Worm (Caenorhabditis elegans) whole organism, L2 larva: ENCODE data around the gene cyp-34A6.

ENCODE experiments used
- C34F6.9 ChIP-seq: fragments of 150-350 bp; optimal IDR thresholded peaks from 2 replicates; lab custom pipeline; 2014; ENCODE audit warnings: missing biosample characterization, missing genetic modification characterization
- F13H6.1 ChIP-seq: sonication (generic microtip); optimal IDR thresholded peaks from 2 replicates; lab custom pipeline; 2016; ENCODE audit warnings: missing genetic modification characterization, missing compliant biosample characterization
- R02D3.7 ChIP-seq: fragments of 150-350 bp; optimal IDR thresholded peaks from 2 replicates; lab custom pipeline; 2014; ENCODE audit warnings: missing biosample characterization, missing genetic modification characterization
- ZK546.5 ChIP-seq: sonication (generic microtip); optimal IDR thresholded peaks from 2 replicates; lab custom pipeline; 2017; ENCODE audit warnings: missing biosample characterization, missing genetic modification characterization
- alr-1 ChIP-seq: fragments of 150-350 bp; optimal IDR thresholded peaks from 2 replicates; lab custom pipeline; 2014; ENCODE audit warnings: missing biosample characterization, missing genetic modification characterization
- aly-2 ChIP-seq: fragments of 150-350 bp; optimal IDR thresholded peaks from 2 replicates; lab custom pipeline; 2014; ENCODE audit warnings: missing biosample characterization, missing genetic modification characterization
- ama-1 ChIP-seq: fragments of 150-350 bp; optimal IDR thresholded peaks from 2 replicates; lab custom pipeline; 2018; ENCODE audit warnings: inconsistent platforms
- blmp-1 ChIP-seq: sonication (generic microtip); optimal IDR thresholded peaks from 2 replicates; lab custom pipeline; 2017; ENCODE audit warnings: missing genetic modification characterization, mild to moderate bottlenecking, missing compliant biosample characterization, antibody characterized with exemption, moderate library complexity; ENCODE audit not compliant: insufficient read depth
- ceh-16 ChIP-seq: fragments of 150-350 bp; optimal IDR thresholded peaks from 2 replicates; lab custom pipeline; 2014; ENCODE audit warnings: missing biosample characterization, missing genetic modification characterization
- crh-2 ChIP-seq: sonication (generic microtip); optimal IDR thresholded peaks from 2 replicates; lab custom pipeline; 2017; ENCODE audit warnings: missing biosample characterization, missing genetic modification characterization
- egl-27 ChIP-seq: sonication (generic microtip); optimal IDR thresholded peaks from 3 replicates; lab custom pipeline; 2017; ENCODE audit warnings: missing biosample characterization, missing genetic modification reagents, missing genetic modification characterization
- elt-1 ChIP-seq: fragments of 150-350 bp; optimal IDR thresholded peaks from 2 replicates; lab custom pipeline; 2014; ENCODE audit warnings: missing biosample characterization, missing genetic modification characterization
- elt-3 ChIP-seq: sonication (generic microtip); optimal IDR thresholded peaks from 2 replicates; lab custom pipeline; 2017; ENCODE audit warnings: missing biosample characterization, missing genetic modification characterization
- fos-1 ChIP-seq: fragments of 150-350 bp; optimal IDR thresholded peaks from 2 replicates; lab custom pipeline; 2014; ENCODE audit warnings: missing biosample characterization, missing genetic modification characterization
- lin-11 ChIP-seq: fragments of 150-350 bp; sonication (generic microtip); optimal IDR thresholded peaks from 2 replicates; lab custom pipeline; 2014; ENCODE audit warnings: missing biosample characterization, missing genetic modification characterization, inconsistent platforms, mixed read lengths
- lin-39 ChIP-seq: fragments of 150-350 bp; optimal IDR thresholded peaks from 2 replicates; lab custom pipeline; 2014; ENCODE audit warnings: missing biosample characterization, missing genetic modification reagents, missing genetic modification characterization
- lsy-2 ChIP-seq, 2 experiments: fragments of 150-350 bp in 1 of 2; sonication (generic microtip) in 1 of 2; optimal IDR thresholded peaks; 2 replicates each; lab custom pipeline; 2014 to 2017; ENCODE audit warnings: missing biosample characterization in 2 of 2, missing genetic modification characterization in 2 of 2
- mab-5 ChIP-seq: fragments of 150-350 bp; optimal IDR thresholded peaks from 2 replicates; lab custom pipeline; 2014; ENCODE audit warnings: missing biosample characterization, missing genetic modification characterization
- mbf-1 ChIP-seq: sonication (generic microtip); optimal IDR thresholded peaks from 2 replicates; lab custom pipeline; 2017; ENCODE audit warnings: missing biosample characterization, missing genetic modification characterization
- nhr-11 ChIP-seq: fragments of 150-350 bp; optimal IDR thresholded peaks from 2 replicates; lab custom pipeline; 2014; ENCODE audit warnings: missing biosample characterization, missing genetic modification characterization
- nhr-129 ChIP-seq: fragments of 150-350 bp; optimal IDR thresholded peaks from 2 replicates; lab custom pipeline; 2014; ENCODE audit warnings: missing biosample characterization, missing genetic modification characterization
- nhr-21 ChIP-seq: fragments of 150-350 bp; optimal IDR thresholded peaks from 2 replicates; lab custom pipeline; 2014; ENCODE audit warnings: missing biosample characterization, missing genetic modification characterization
- nhr-237 ChIP-seq: fragments of 150-350 bp; optimal IDR thresholded peaks from 2 replicates; lab custom pipeline; 2014; ENCODE audit warnings: missing biosample characterization, missing genetic modification characterization
- nhr-25 ChIP-seq: fragments of 150-350 bp; sonication (generic microtip); optimal IDR thresholded peaks from 3 replicates; lab custom pipeline; 2014; ENCODE audit warnings: missing biosample characterization, missing genetic modification characterization
- nhr-6 ChIP-seq: fragments of 150-350 bp; optimal IDR thresholded peaks from 2 replicates; lab custom pipeline; 2014; ENCODE audit warnings: missing biosample characterization, missing genetic modification characterization
- nhr-77 ChIP-seq: fragments of 150-350 bp; optimal IDR thresholded peaks from 2 replicates; lab custom pipeline; 2014; ENCODE audit warnings: missing biosample characterization, missing genetic modification characterization
- peb-1 ChIP-seq: fragments of 150-350 bp; optimal IDR thresholded peaks from 2 replicates; lab custom pipeline; 2014; ENCODE audit warnings: missing biosample characterization, missing genetic modification characterization
- sem-4 ChIP-seq: fragments of 150-350 bp; optimal IDR thresholded peaks from 2 replicates; lab custom pipeline; 2014; ENCODE audit warnings: missing biosample characterization, missing genetic modification reagents, missing genetic modification characterization
- sma-3 ChIP-seq: sonication (generic microtip); optimal IDR thresholded peaks from 2 replicates; lab custom pipeline; 2016; ENCODE audit warnings: missing genetic modification reagents, missing genetic modification characterization, missing compliant biosample characterization
- sma-9 ChIP-seq, 2 experiments: fragments of 150-350 bp in 1 of 2; sonication (generic microtip) in 1 of 2; optimal IDR thresholded peaks; 2 replicates each; lab custom pipeline; 2014 to 2016; ENCODE audit warnings: missing genetic modification characterization in 2 of 2, mild to moderate bottlenecking in 1 of 2, missing biosample characterization in 1 of 2, missing compliant biosample characterization in 1 of 2, missing genetic modification reagents in 1 of 2, moderate library complexity in 1 of 2
- snpc-4 ChIP-seq: fragments of 150-350 bp; optimal IDR thresholded peaks from 2 replicates; lab custom pipeline; 2014; ENCODE audit warnings: missing biosample characterization, missing genetic modification characterization
- unc-55 ChIP-seq: fragments of 150-350 bp; sonication (generic microtip); optimal IDR thresholded peaks from 3 replicates; lab custom pipeline; 2014; ENCODE audit warnings: missing biosample characterization, missing genetic modification reagents, missing genetic modification characterization
- unc-62 ChIP-seq: fragments of 150-350 bp; optimal IDR thresholded peaks from 2 replicates; lab custom pipeline; 2014; ENCODE audit warnings: missing biosample characterization, missing genetic modification reagents, missing genetic modification characterization
- zag-1 ChIP-seq: fragments of 150-350 bp; optimal IDR thresholded peaks from 2 replicates; lab custom pipeline; 2014; ENCODE audit warnings: missing biosample characterization, missing genetic modification characterization
- ztf-1 ChIP-seq: fragments of 200-800 bp; sonication (Bioruptor generic); conservative IDR thresholded peaks from 2 replicates; pipeline ENCODE4 v1.3.6; 2022; ENCODE audit warnings: missing genetic modification characterization, missing compliant biosample characterization
- ztf-11 ChIP-seq: sonication (generic microtip); optimal IDR thresholded peaks from 2 replicates; lab custom pipeline; 2017; ENCODE audit warnings: missing biosample characterization, missing genetic modification characterization

Gene cyp-34A6

DNA sequence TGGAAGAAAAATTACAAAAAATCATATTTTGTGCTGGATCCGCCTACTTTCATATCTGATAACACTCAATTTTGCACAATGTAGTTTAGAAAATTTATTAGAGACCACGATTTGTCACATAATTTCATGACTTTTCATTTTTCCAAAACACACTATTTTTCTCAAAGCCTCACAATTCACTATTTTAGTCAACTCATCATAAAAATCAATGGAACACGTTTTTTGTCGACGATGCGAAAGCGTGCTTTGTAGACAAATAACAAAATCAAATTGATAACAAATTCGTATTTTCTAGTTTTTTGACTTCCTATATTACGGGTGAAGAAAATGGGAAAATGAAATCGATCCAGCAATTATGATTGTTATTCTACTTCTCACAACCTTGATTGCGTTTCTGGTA, 19.3 kb downstream of the cyp-34A6 start, which contains the start of gene cyp-35B2:
TSS of gene cyp-35B2 (plus strand) at position 301 of the 400 bp plus-strand sequence.
- TF ChIP-seq egl-27 (no peak), sma-9 (GFP tag; optimal IDR thresholded peaks at IDR 0.05; lab: Kevin White, UChicago) (no peak), sma-9 (tag; optimal IDR thresholded peaks at IDR 0.05; lab: Kevin White, UChicago) (no peak), snpc-4 (no peak), unc-55 (GFP tag; lab: Kevin White, UChicago) (no peak), nhr-129 (tag; lab: Kevin White, UChicago) (no peak)

DNA sequence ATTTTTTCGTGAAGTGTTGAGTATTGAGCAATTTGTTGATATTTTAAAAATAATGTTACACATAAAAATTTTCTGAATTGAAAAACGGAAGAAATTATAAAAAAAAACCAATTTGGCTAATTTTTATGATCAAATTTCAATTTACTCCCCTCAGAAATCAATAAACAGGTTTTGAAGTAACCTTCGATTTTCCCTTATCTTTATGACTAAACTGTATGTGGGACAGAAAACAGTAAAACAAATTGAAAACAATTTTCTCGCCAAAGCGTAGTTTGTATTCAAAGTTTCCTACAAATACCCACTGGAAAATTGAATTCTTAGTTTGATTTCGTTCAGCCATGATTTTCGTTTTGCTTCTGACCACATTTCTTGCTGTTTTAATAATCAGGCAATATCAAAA, 22.3 kb downstream of the cyp-34A6 start, which contains the start of gene cyp-35B1:
TSS of gene cyp-35B1 (plus strand) at position 244 of the 400 bp plus-strand sequence.
- TF ChIP-seq ztf-1 (GFP tag; lab: Robert Waterston, UW) (no peak), crh-2 (tag; lab: Kevin White, UChicago) (no peak), sma-3 (GFP tag; lab: Kevin White, UChicago) (no peak), F13H6.1 (tag; lab: Kevin White, UChicago) (no peak), lsy-2 (tag; optimal IDR thresholded peaks at IDR 0.05; lab: Kevin White, UChicago) (no peak), sem-4 (tag; lab: Kevin White, UChicago) (no peak), lin-39 (tag; lab: Kevin White, UChicago) (no peak), nhr-11 (tag; lab: Kevin White, UChicago) (no peak), nhr-21 (tag; lab: Kevin White, UChicago) (no peak), aly-2 (tag; lab: Kevin White, UChicago) (no peak), elt-1 (tag; lab: Kevin White, UChicago) (no peak), unc-62 (GFP tag; lab: Kevin White, UChicago) (no peak)

DNA sequence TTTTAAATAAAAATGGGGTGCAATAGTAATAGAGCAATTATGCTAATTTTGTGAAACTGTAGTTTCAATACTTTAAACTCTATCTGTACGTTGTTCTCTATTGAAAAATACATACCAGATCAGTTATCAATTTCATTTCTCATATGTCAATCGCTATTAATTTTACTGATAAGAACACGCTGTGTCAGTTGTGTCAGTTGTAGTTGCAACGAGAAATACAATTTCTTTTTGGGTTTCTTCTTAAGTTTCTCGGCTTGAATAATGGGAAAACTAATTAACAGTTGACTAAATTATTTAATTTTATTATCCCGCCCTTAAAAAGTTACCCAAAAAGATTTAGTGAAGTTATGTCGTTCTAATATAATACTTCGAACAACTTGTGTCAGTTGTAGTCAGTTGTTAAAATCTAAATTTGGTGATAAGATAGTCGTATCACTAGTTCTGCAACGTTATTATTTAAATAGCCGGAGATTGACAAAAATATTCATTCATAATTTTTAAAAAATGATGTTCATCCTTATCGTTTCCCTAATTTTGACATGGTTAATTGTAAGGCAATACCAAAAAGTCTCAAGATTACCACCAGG, 25.1 kb downstream of the cyp-34A6 start, which contains the start of gene cyp-35A5:
TSS of gene cyp-35A5 (plus strand) at position 435 of the 587 bp plus-strand sequence.
- TF ChIP-seq lin-39 (tag; lab: Kevin White, UChicago): no peak
- TF ChIP-seq fos-1: peak; percentile 7

DNA sequence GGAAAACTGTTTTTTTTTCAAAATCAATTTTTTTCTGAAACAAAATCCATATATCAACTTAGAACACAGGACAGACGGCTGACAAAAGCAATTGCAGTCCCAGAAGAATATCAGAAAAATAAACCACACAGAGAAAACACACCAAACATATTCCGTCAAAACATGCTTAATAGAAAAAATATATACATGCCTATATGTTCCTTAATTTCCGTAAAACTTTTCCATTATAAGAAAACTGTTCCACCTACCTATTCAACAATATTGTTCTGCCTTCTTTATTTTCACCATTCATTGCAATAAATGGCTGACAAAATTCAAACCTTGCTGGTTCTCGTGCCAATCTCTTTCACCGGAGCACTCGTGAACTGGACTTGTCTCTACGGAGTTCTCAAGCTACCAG, 29.8 kb downstream of the cyp-34A6 start, which contains the start of gene srx-63:
TSS of gene srx-63 (plus strand) at position 301 of the 400 bp plus-strand sequence.
- no peak for TF ChIP-seq elt-3
- no peak for TF ChIP-seq ZK546.5 (tag; lab: Kevin White, UChicago)
- no peak for TF ChIP-seq lsy-2 (tag; optimal IDR thresholded peaks at IDR 0.05; lab: Kevin White, UChicago)
- TF ChIP-seq unc-62 (GFP tag; lab: Kevin White, UChicago): no peak
- TF ChIP-seq C34F6.9 (tag; lab: Kevin White, UChicago): no peak
- no peak for TF ChIP-seq unc-55 (GFP tag; lab: Kevin White, UChicago)
- TF ChIP-seq elt-1 (tag; lab: Kevin White, UChicago): no peak
- TF ChIP-seq alr-1 (tag; lab: Kevin White, UChicago): no peak
- no peak for TF ChIP-seq ceh-16 (tag; lab: Kevin White, UChicago)
- TF ChIP-seq nhr-21 (tag; lab: Kevin White, UChicago): no peak

DNA sequence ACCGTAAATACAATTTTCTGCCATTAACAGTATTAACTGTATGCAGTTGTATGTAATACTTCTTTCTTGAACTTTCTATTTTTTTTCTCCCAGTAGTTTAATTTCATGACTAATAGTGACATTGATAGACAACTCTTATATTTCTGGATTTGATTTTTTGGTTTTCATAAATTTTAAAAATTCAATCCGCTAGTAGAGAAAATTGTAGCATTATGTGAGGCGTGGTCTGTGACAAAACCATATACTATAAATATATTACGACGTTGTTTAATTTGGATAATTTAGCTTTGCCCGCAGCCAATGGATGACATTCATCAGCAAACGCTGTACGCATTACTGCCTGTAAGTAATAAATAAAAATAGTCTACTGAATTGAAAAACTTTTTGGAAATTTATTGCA, 32.0 kb downstream of the cyp-34A6 start, which contains the start of gene srx-64:
TSS of gene srx-64 (plus strand) at position 301 of the 400 bp plus-strand sequence.
- TF ChIP-seq blmp-1: no peak
- no peak for TF ChIP-seq peb-1 (tag; lab: Kevin White, UChicago)
- TF ChIP-seq nhr-77: no peak
- TF ChIP-seq nhr-237 (tag; lab: Kevin White, UChicago): no peak
- TF ChIP-seq alr-1 (tag; lab: Kevin White, UChicago): no peak
- no peak for TF ChIP-seq nhr-6 (tag; lab: Kevin White, UChicago)
- no peak for TF ChIP-seq unc-62 (GFP tag; lab: Kevin White, UChicago)
- no peak for TF ChIP-seq R02D3.7 (tag; lab: Kevin White, UChicago)
- TF ChIP-seq nhr-25: no peak
- no peak for TF ChIP-seq ceh-16 (tag; lab: Kevin White, UChicago)
- no peak for TF ChIP-seq unc-55 (GFP tag; lab: Kevin White, UChicago)
- TF ChIP-seq lin-11 (tag; lab: Kevin White, UChicago): no peak
- TF ChIP-seq lin-39 (tag; lab: Kevin White, UChicago): no peak
- TF ChIP-seq mab-5: no peak
- TF ChIP-seq mbf-1: no peak
- TF ChIP-seq ztf-11 (tag; lab: Kevin White, UChicago): no peak
- TF ChIP-seq ama-1: no peak
- TF ChIP-seq zag-1 (tag; lab: Kevin White, UChicago): no peak
